Fruit fly (Drosophila melanogaster): ENCODE data around the gene Pect.

Gene Pect

DNA sequence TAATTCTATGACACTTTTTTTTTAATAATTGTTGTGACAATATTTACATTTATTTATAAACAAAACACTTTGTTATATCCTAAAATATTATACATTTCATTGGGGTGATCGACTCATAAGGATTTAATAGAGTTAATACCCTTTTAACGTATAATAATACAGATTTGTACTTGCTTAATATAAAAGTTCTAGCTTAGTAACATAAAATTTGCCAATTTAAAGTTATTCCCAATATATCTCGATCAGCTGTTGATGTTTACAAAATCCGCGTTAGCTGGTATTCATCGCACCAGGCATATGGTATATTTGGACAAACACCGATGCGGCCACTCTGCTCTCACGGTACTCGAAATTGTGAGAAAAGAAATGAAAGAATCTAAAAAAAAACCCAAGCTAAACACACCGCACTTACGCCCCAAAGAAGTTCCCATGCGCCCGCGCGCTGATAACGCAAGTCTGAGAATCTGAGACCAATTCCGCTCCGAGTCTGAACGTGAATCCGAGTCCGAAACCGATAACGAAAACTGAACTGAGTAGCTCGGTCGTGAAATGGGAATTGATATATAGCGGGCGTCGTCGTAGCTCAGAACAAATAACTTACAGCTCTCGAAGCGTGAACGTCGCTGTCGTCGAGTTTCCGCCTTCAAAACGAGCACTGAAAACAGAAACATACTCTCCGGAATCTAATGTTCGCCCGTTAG is at the start of gene Pect (continued):
- peak; percentile 19 for TF ChIP-seq CG18476 (GFP tag; optimal IDR thresholded peaks at IDR 0.05)
- 0 out of 3 replicates have a peak, but pooled peaks have one; percentile 43 for TF ChIP-seq knrl (GFP tag; IDR thresholded peaks at IDR 0.05; ENCODE audit: partially characterized antibody)
- TF ChIP-seq slbo (GFP tag; IDR thresholded peaks at IDR 0.05): peak; percentile 73
- peak; percentile 10 for TF ChIP-seq Dp (GFP tag; optimal IDR thresholded peaks at IDR 0.05)
- peak; percentile 83 for TF ChIP-seq BEAF-32 (GFP tag; optimal IDR thresholded peaks at IDR 0.05)
- no peak for TF ChIP-seq CG13123 (GFP tag; optimal IDR thresholded peaks at IDR 0.05)
- TF ChIP-seq seq (GFP tag; IDR thresholded peaks at IDR 0.05): peak; percentile 44; the same call in 1 of the 2 replicates
- TF ChIP-seq Rx (GFP tag; IDR thresholded peaks at IDR 0.05): no peak
- TF ChIP-seq Vsx1 (GFP tag; optimal IDR thresholded peaks at IDR 0.05): no peak
- TF ChIP-seq lola (GFP tag; optimal IDR thresholded peaks at IDR 0.05): peak in 1 of 3 experiments; percentile 26
- 0 out of 3 replicates have a peak, but pooled peaks have one; percentile 54 for TF ChIP-seq CG2199 (GFP tag; IDR thresholded peaks at IDR 0.05)
- no peak for TF ChIP-seq CG6683 (GFP tag; optimal IDR thresholded peaks at IDR 0.05)
- TF ChIP-seq HmgD (GFP tag; optimal IDR thresholded peaks at IDR 0.05): peak; percentile 34
- TF ChIP-seq CG17359 (tag; optimal IDR thresholded peaks at IDR 0.05): no peak
- peak; percentile 27; the same call in 1 of the 2 replicates for TF ChIP-seq Rfx (GFP tag; IDR thresholded peaks at IDR 0.05)
- peak; percentile 40; the same call in 1 of the 3 replicates for TF ChIP-seq vnd (GFP tag; IDR thresholded peaks at IDR 0.05; ENCODE audit: partially characterized antibody)
- TF ChIP-seq amos (GFP tag; IDR thresholded peaks at IDR 0.05; ENCODE audit: partially characterized antibody): peak; percentile 64
- TF ChIP-seq NC2β (GFP tag; optimal IDR thresholded peaks at IDR 0.05): peak; percentile 4
- TF ChIP-seq HmgZ (tag; optimal IDR thresholded peaks at IDR 0.05): peak; percentile 62
- TF ChIP-seq Stat92E (GFP tag; optimal IDR thresholded peaks at IDR 0.05): peak in 1 of 3 experiments; percentile 41
- TF ChIP-seq CG8924 (tag; optimal IDR thresholded peaks at IDR 0.05): peak; percentile 71
- peak; percentile 53 for TF ChIP-seq CG16813 (GFP tag; IDR thresholded peaks at IDR 0.05; ENCODE audit: partially characterized antibody)
- no peak for TF ChIP-seq ATbp (GFP tag; optimal IDR thresholded peaks at IDR 0.05)
- TF ChIP-seq z (GFP tag; IDR thresholded peaks at IDR 0.05): peak; percentile 77
- peak; percentile 15; the same call in 1 of the 3 replicates for TF ChIP-seq CG34422 (GFP tag; IDR thresholded peaks at IDR 0.05)
- 0 out of 2 replicates have a peak, but pooled peaks have one; percentile 9 for TF ChIP-seq Drgx (GFP tag; IDR thresholded peaks at IDR 0.05)
- TF ChIP-seq Sry-δ (GFP tag; optimal IDR thresholded peaks at IDR 0.05): peak; percentile 53
- no peak for TF ChIP-seq abd-A (tag; optimal IDR thresholded peaks at IDR 0.05)
- TF ChIP-seq Scr (GFP tag; IDR thresholded peaks at IDR 0.05; ENCODE audit: partially characterized antibody): peak; percentile 63
- TF ChIP-seq CG7357 (GFP tag; IDR thresholded peaks at IDR 0.05): no peak
- 0 out of 3 replicates have a peak, but pooled peaks have one; percentile 36 for TF ChIP-seq Doc3 (GFP tag; IDR thresholded peaks at IDR 0.05; ENCODE audit: partially characterized antibody)
- TF ChIP-seq CG17385 (GFP tag; optimal IDR thresholded peaks at IDR 0.05): peak; percentile 5
- TF ChIP-seq CG17186 (GFP tag; optimal IDR thresholded peaks at IDR 0.05): peak; percentile 11
- TF ChIP-seq CG12391 (tag; optimal IDR thresholded peaks at IDR 0.05): peak; percentile 63
- peak; percentile 63; the same call in 2 of the 3 replicates for TF ChIP-seq Opbp (GFP tag; IDR thresholded peaks at IDR 0.05; ENCODE audit: partially characterized antibody)
- peak; percentile 57 for TF ChIP-seq cwo (GFP tag; optimal IDR thresholded peaks at IDR 0.05)
- no peak for TF ChIP-seq CG13296 (GFP tag; optimal IDR thresholded peaks at IDR 0.05)
- peak; percentile 81 for TF ChIP-seq row (GFP tag; IDR thresholded peaks at IDR 0.05)
- peak; percentile 18; the same call in 1 of the 2 replicates for TF ChIP-seq vvl (GFP tag; IDR thresholded peaks at IDR 0.05)
- peak; percentile 63 for TF ChIP-seq CG13287 (GFP tag; IDR thresholded peaks at IDR 0.05; ENCODE audit: partially characterized antibody)
- no peak for TF ChIP-seq CG18619 (GFP tag; optimal IDR thresholded peaks at IDR 0.05)
- TF ChIP-seq CG30020 (tag; optimal IDR thresholded peaks at IDR 0.05): peak; percentile 16
- TF ChIP-seq pzg (GFP tag; optimal IDR thresholded peaks at IDR 0.05): peak; percentile 58
- TF ChIP-seq sna (GFP tag; IDR thresholded peaks at IDR 0.05; ENCODE audit: partially characterized antibody): 0 out of 2 replicates have a peak, but pooled peaks have one; percentile 35
- TF ChIP-seq ewg (GFP tag; optimal IDR thresholded peaks at IDR 0.05): peak; percentile 98
- no peak for TF ChIP-seq CG18262 (tag; optimal IDR thresholded peaks at IDR 0.05)

Data from whole organism, embryonic.